Fruit fly (Drosophila melanogaster): ENCODE measurements around the gene CG43779.

CG43779 gene

dm6 chr2L:13306655-13307054 is at the start of gene CG43779:
Gene CG43779, minus strand, starts transcription at chr2L:13306755.
- TF ChIP-seq noc (tag; optimal IDR thresholded peaks at IDR 0.05): no peak

- TF ChIP-seq noc (tag; optimal IDR thresholded peaks at IDR 0.05): no peak
Measured at dm6 chr2L:13354580-13355347, 48.2 kb upstream of the CG43779 start, which contains the start of gene CG9395. Gene CG9395, minus strand, starts transcription at chr2L:13355073.

- no peak for TF ChIP-seq noc (tag; optimal IDR thresholded peaks at IDR 0.05)
Measured at dm6 chr2L:13349237-13349902, 42.8 kb upstream of the CG43779 start.

dm6 chr2L:13347473-13347872 is 40.9 kb upstream of the CG43779 start, which contains the start of gene CG16826:
Gene CG16826, plus strand, starts transcription at chr2L:13347773.
- no peak for TF ChIP-seq noc (tag; optimal IDR thresholded peaks at IDR 0.05)

dm6 chr2L:13332736-13333135 is 26.2 kb upstream of the CG43779 start:
- no peak for TF ChIP-seq noc (tag; optimal IDR thresholded peaks at IDR 0.05)

dm6 chr2L:13331868-13332544 is 25.5 kb upstream of the CG43779 start:
- no peak for TF ChIP-seq noc (tag; optimal IDR thresholded peaks at IDR 0.05)

dm6 chr2L:13331021-13331420 is 24.5 kb upstream of the CG43779 start, which contains the start of gene hbt:
Gene hbt, minus strand, starts transcription at chr2L:13331121.
- TF ChIP-seq noc (tag; optimal IDR thresholded peaks at IDR 0.05): no peak

- TF ChIP-seq noc (tag; optimal IDR thresholded peaks at IDR 0.05): no peak
Measured at dm6 chr2L:13325823-13326222, 19.3 kb upstream of the CG43779 start.

- no peak for TF ChIP-seq noc (tag; optimal IDR thresholded peaks at IDR 0.05)
Measured at dm6 chr2L:13305000-13305399, 1.6 kb downstream of the CG43779 start.

- TF ChIP-seq noc (tag; optimal IDR thresholded peaks at IDR 0.05): no peak
Measured at dm6 chr2L:13304488-13304887, 2.1 kb downstream of the CG43779 start, which contains the start of gene CG16825. Gene CG16825, plus strand, starts transcription at chr2L:13304788.

- TF ChIP-seq noc (tag; optimal IDR thresholded peaks at IDR 0.05): no peak
Measured at dm6 chr2L:13296703-13297230, 9.8 kb downstream of the CG43779 start.

dm6 chr2L:13295978-13296702 is 10.4 kb downstream of the CG43779 start:
- no peak for TF ChIP-seq noc (tag; optimal IDR thresholded peaks at IDR 0.05)

dm6 chr2L:13292626-13293025 is 13.9 kb downstream of the CG43779 start, which contains the start of gene CG16824:
Gene CG16824, plus strand, starts transcription at chr2L:13293009.
- TF ChIP-seq noc (tag; optimal IDR thresholded peaks at IDR 0.05): no peak

dm6 chr2L:13291960-13292487 is 14.5 kb downstream of the CG43779 start:
- TF ChIP-seq noc (tag; optimal IDR thresholded peaks at IDR 0.05): no peak

- TF ChIP-seq noc (tag; optimal IDR thresholded peaks at IDR 0.05): no peak
Measured at dm6 chr2L:13291066-13291434, 15.5 kb downstream of the CG43779 start.

Measured in whole organism, larva.